Fruit fly (Drosophila melanogaster) whole organism, embryonic: ENCODE results near the gene CG2076.
A peak's percentile ranks its signal among the peaks of the same experiment; 100 is the strongest.

Experiments
- Asciz ChIP-seq: fragments of 200-800 bp; sonication (Bioruptor generic); optimal IDR thresholded peaks from 2 replicates; lab custom pipeline; 2017; ENCODE audit warnings: missing biosample characterization, mild to moderate bottlenecking, missing genetic modification characterization, missing genetic modification reagents
- Atf3 ChIP-seq: fragments of 200-800 bp; sonication (Bioruptor generic); optimal IDR thresholded peaks from 3 replicates; lab custom pipeline; 2016; ENCODE audit warnings: missing biosample characterization, missing genetic modification characterization
- B-H2 ChIP-seq: fragments of 200-800 bp; sonication (Bioruptor generic); optimal IDR thresholded peaks from 2 replicates; lab custom pipeline; 2018; ENCODE audit warnings: missing biosample characterization, mild to moderate bottlenecking, missing genetic modification characterization
- CG1024 ChIP-seq: fragments of 200-800 bp; sonication (Bioruptor generic); IDR thresholded peaks from 2 replicates; pipeline ENCODE4 v1.3.6; 2022; ENCODE audit warnings: missing biosample characterization, missing genetic modification characterization
- CG10267 ChIP-seq: fragments of 200-800 bp; sonication (Bioruptor generic); optimal IDR thresholded peaks from 2 replicates; lab custom pipeline; 2018; ENCODE audit warnings: missing biosample characterization, mild to moderate bottlenecking, missing genetic modification characterization, moderate library complexity
- CG10274 ChIP-seq: fragments of 200-800 bp; sonication (Bioruptor generic); optimal IDR thresholded peaks from 3 replicates; lab custom pipeline; 2017; ENCODE audit warnings: missing biosample characterization, mild to moderate bottlenecking, missing genetic modification characterization
- CG12391 ChIP-seq: fragments of 200-800 bp; sonication (Bioruptor generic); optimal IDR thresholded peaks from 3 replicates; lab custom pipeline; 2018; ENCODE audit warnings: missing biosample characterization, mild to moderate bottlenecking, missing genetic modification characterization, moderate library complexity
- CG17361 ChIP-seq: fragments of 200-800 bp; sonication (Bioruptor generic); IDR thresholded peaks from 3 replicates; pipeline ENCODE4 v1.3.6; 2022; ENCODE audit warnings: missing biosample characterization, missing genetic modification characterization
- CG1792 ChIP-seq: fragments of 200-800 bp; sonication (Bioruptor generic); optimal IDR thresholded peaks from 2 replicates; lab custom pipeline; 2016; ENCODE audit warnings: missing biosample characterization, missing genetic modification characterization
- CG30020 ChIP-seq: fragments of 200-800 bp; optimal IDR thresholded peaks from 2 replicates; lab custom pipeline; 2019; ENCODE audit warnings: missing biosample characterization, mild to moderate bottlenecking, missing genetic modification characterization, moderate library complexity
- CG32532 ChIP-seq: fragments of 200-800 bp; sonication (Bioruptor generic); IDR thresholded peaks from 2 replicates; pipeline ENCODE4 v1.3.6; 2022; ENCODE audit warnings: missing biosample characterization, missing genetic modification characterization
- CG4360 ChIP-seq: fragments of 200-800 bp; sonication (Bioruptor generic); IDR thresholded peaks from 2 replicates; pipeline ENCODE4 v1.3.6; 2022; ENCODE audit warnings: missing biosample characterization, missing genetic modification characterization
- CG4707 ChIP-seq: fragments of 200-800 bp; sonication (Bioruptor generic); optimal IDR thresholded peaks from 2 replicates; lab custom pipeline; 2018; ENCODE audit warnings: missing biosample characterization, mild to moderate bottlenecking, missing genetic modification characterization, moderate library complexity
- CG5953 ChIP-seq: fragments of 200-800 bp; sonication (Bioruptor generic); IDR thresholded peaks from 2 replicates; pipeline ENCODE4 v1.3.6; 2022; ENCODE audit warnings: missing biosample characterization, missing genetic modification characterization
- CG6689 ChIP-seq: fragments of 200-800 bp; sonication (Bioruptor generic); IDR thresholded peaks from 2 replicates; pipeline ENCODE4 v1.3.6; 2022; ENCODE audit warnings: missing biosample characterization, missing genetic modification characterization
- CG8290 ChIP-seq, 3 experiments: fragments of 200-800 bp; sonication (Bioruptor generic); optimal IDR thresholded peaks; 2 replicates each; lab custom pipeline; 2016 to 2019; ENCODE audit warnings: missing biosample characterization in 3 of 3, missing genetic modification characterization in 3 of 3, mild to moderate bottlenecking in 2 of 3, moderate library complexity in 1 of 3
- CG8359 ChIP-seq: fragments of 200-800 bp; sonication (Bioruptor generic); optimal IDR thresholded peaks from 2 replicates; lab custom pipeline; 2017; ENCODE audit warnings: missing biosample characterization, mild to moderate bottlenecking, missing genetic modification characterization, borderline replicate concordance
- CG8478 ChIP-seq: fragments of >200 bp; optimal IDR thresholded peaks from 2 replicates; lab custom pipeline; 2018
- D ChIP-seq, 2 experiments: fragments of 200-800 bp in 1 of 2; fragments of >200 bp in 1 of 2; sonication (Bioruptor generic) in 1 of 2; optimal IDR thresholded peaks; 2 replicates in 1 of 2; 3 replicates in 1 of 2; lab custom pipeline; 2017; ENCODE audit warnings: mild to moderate bottlenecking in 1 of 2, missing biosample characterization in 1 of 2, missing genetic modification characterization in 1 of 2, missing genetic modification reagents in 1 of 2
- Eip74EF ChIP-seq, 2 experiments: fragments of 200-800 bp in 1 of 2; fragments of >200 bp in 1 of 2; sonication (Bioruptor generic) in 1 of 2; optimal IDR thresholded peaks; 2 replicates each; lab custom pipeline; 2017 to 2019; ENCODE audit warnings: missing biosample characterization in 2 of 2, missing genetic modification characterization in 2 of 2, mild to moderate bottlenecking in 1 of 2, moderate library complexity in 1 of 2
- HLH3B ChIP-seq: fragments of 200-800 bp; sonication (Bioruptor generic); IDR thresholded peaks from 2 replicates; pipeline ENCODE4 v1.3.6; 2022; ENCODE audit warnings: missing biosample characterization, missing genetic modification characterization
- Hmx ChIP-seq: fragments of 200-800 bp; sonication (Bioruptor generic); optimal IDR thresholded peaks from 2 replicates; lab custom pipeline; 2016; ENCODE audit warnings: missing biosample characterization, missing genetic modification characterization
- Hr3 ChIP-seq: fragments of 200-800 bp; sonication (Bioruptor generic); optimal IDR thresholded peaks from 3 replicates; lab custom pipeline; 2016; ENCODE audit warnings: missing biosample characterization, missing genetic modification characterization
- Lim3 ChIP-seq: fragments of 200-800 bp; sonication (Bioruptor generic); IDR thresholded peaks from 2 replicates; pipeline ENCODE4 v1.3.6; 2022; ENCODE audit warnings: missing biosample characterization, missing genetic modification characterization
- NC2α ChIP-seq: fragments of 200-800 bp; sonication (Bioruptor generic); optimal IDR thresholded peaks from 2 replicates; lab custom pipeline; 2016; ENCODE audit warnings: missing biosample characterization, missing genetic modification characterization
- Ptx1 ChIP-seq: fragments of 200-800 bp; sonication (Bioruptor generic); IDR thresholded peaks from 2 replicates; pipeline ENCODE4 v1.3.6; 2022; ENCODE audit warnings: missing biosample characterization, missing genetic modification characterization
- Rx ChIP-seq: fragments of 200-800 bp; sonication (Bioruptor generic); IDR thresholded peaks from 2 replicates; pipeline ENCODE4 v1.3.6; 2022; ENCODE audit warnings: missing biosample characterization, missing genetic modification characterization
- Xrp1 ChIP-seq: fragments of 200-800 bp; sonication (Bioruptor generic); IDR thresholded peaks from 2 replicates; pipeline ENCODE4 v1.3.6; 2022; ENCODE audit warnings: missing biosample characterization, missing genetic modification characterization
- YL-1 ChIP-seq: fragments of 200-800 bp; sonication (Bioruptor generic); optimal IDR thresholded peaks from 3 replicates; lab custom pipeline; 2017; ENCODE audit warnings: missing biosample characterization, mild to moderate bottlenecking, missing genetic modification characterization
- ac ChIP-seq: fragments of 200-800 bp; sonication (Bioruptor generic); optimal IDR thresholded peaks from 3 replicates; lab custom pipeline; 2017; ENCODE audit warnings: missing biosample characterization, mild to moderate bottlenecking, missing genetic modification characterization
- br ChIP-seq: fragments of >200 bp; optimal IDR thresholded peaks from 2 replicates; lab custom pipeline; 2017
- cato ChIP-seq: fragments of 200-800 bp; sonication (Bioruptor generic); optimal IDR thresholded peaks from 2 replicates; lab custom pipeline; 2016; ENCODE audit warnings: missing biosample characterization, missing genetic modification characterization, borderline replicate concordance
- danr ChIP-seq: fragments of 200-800 bp; sonication (Bioruptor generic); IDR thresholded peaks from 2 replicates; pipeline ENCODE4 v1.3.6; 2022; ENCODE audit warnings: missing biosample characterization, missing genetic modification characterization
- ftz-f1 ChIP-seq: fragments of 200-800 bp; sonication (Bioruptor generic); optimal IDR thresholded peaks from 2 replicates; lab custom pipeline; 2016; ENCODE audit warnings: missing biosample characterization, missing genetic modification characterization
- gcm ChIP-seq: fragments of 200-800 bp; sonication (Bioruptor generic); optimal IDR thresholded peaks from 2 replicates; lab custom pipeline; 2019; ENCODE audit warnings: missing biosample characterization, mild to moderate bottlenecking, missing genetic modification characterization, moderate library complexity
- lbe ChIP-seq: fragments of 200-800 bp; sonication (Bioruptor generic); optimal IDR thresholded peaks from 2 replicates; lab custom pipeline; 2016; ENCODE audit warnings: missing biosample characterization, mild to moderate bottlenecking, missing genetic modification characterization
- luna ChIP-seq: fragments of 200-800 bp; sonication (Bioruptor generic); optimal IDR thresholded peaks from 2 replicates; lab custom pipeline; 2016; ENCODE audit warnings: missing biosample characterization, missing genetic modification characterization
- nerfin-1 ChIP-seq: fragments of 200-800 bp; sonication (Bioruptor generic); optimal IDR thresholded peaks from 3 replicates; lab custom pipeline; 2019; ENCODE audit warnings: missing biosample characterization, mild to moderate bottlenecking, missing genetic modification characterization, moderate library complexity
- oc ChIP-seq: fragments of 200-800 bp; sonication (Bioruptor generic); optimal IDR thresholded peaks from 2 replicates; lab custom pipeline; 2018; ENCODE audit warnings: missing biosample characterization, mild to moderate bottlenecking, missing genetic modification characterization, moderate library complexity
- phol ChIP-seq: fragments of 200-800 bp; sonication (Bioruptor generic); optimal IDR thresholded peaks from 3 replicates; lab custom pipeline; 2018; ENCODE audit warnings: missing biosample characterization, mild to moderate bottlenecking, missing genetic modification characterization, moderate library complexity
- prd ChIP-seq, 3 experiments: fragments of >200 bp in 2 of 3; fragments of 200-800 bp in 1 of 3; sonication (Bioruptor generic) in 1 of 3; optimal IDR thresholded peaks in 2 of 3; IDR thresholded peaks in 1 of 3; 2 replicates in 2 of 3; 3 replicates in 1 of 3; pipeline versions ENCODE4 v1.3.6 to Lab custom; 2017 to 2022; ENCODE audit warnings: missing biosample characterization in 1 of 3, missing genetic modification characterization in 1 of 3
- repo ChIP-seq: fragments of 200-800 bp; sonication (Bioruptor generic); optimal IDR thresholded peaks from 2 replicates; lab custom pipeline; 2016; ENCODE audit warnings: missing biosample characterization, missing genetic modification characterization
- salm ChIP-seq: fragments of 200-800 bp; sonication (Bioruptor generic); optimal IDR thresholded peaks from 2 replicates; lab custom pipeline; 2018; ENCODE audit warnings: missing biosample characterization, mild to moderate bottlenecking, missing genetic modification characterization
- sc ChIP-seq, 3 experiments: fragments of >200 bp in 2 of 3; fragments of 200-800 bp in 1 of 3; sonication (Bioruptor generic) in 1 of 3; optimal IDR thresholded peaks; 2 replicates in 2 of 3; 3 replicates in 1 of 3; lab custom pipeline; 2017; ENCODE audit warnings: mild to moderate bottlenecking in 1 of 3, missing biosample characterization in 1 of 3, missing genetic modification characterization in 1 of 3, missing genetic modification reagents in 1 of 3
- ttk ChIP-seq: fragments of 200-800 bp; sonication (Bioruptor generic); IDR thresholded peaks from 2 replicates; pipeline ENCODE4 v2.1.2; 2022; ENCODE audit warnings: missing biosample characterization, missing genetic modification characterization
- zf30C ChIP-seq: fragments of 200-800 bp; sonication (Bioruptor generic); optimal IDR thresholded peaks from 3 replicates; lab custom pipeline; 2018; ENCODE audit warnings: missing biosample characterization, mild to moderate bottlenecking, missing genetic modification characterization

The CG2076 gene

dm6 chrX:11135840-11136586 is 46.0 kb downstream of the CG2076 start (continued):
- no peak for TF ChIP-seq oc
- TF ChIP-seq Hr3 (GFP tag; lab: Kevin White, UChicago), result no peak
- TF ChIP-seq CG8290 (GFP tag; optimal IDR thresholded peaks at IDR 0.05; lab: Kevin White, UChicago), result peak; percentile 16
- no peak for TF ChIP-seq CG8290 (tag; optimal IDR thresholded peaks at IDR 0.05; lab: Kevin White, UChicago)
- peak; percentile 3 for TF ChIP-seq CG30020 (tag; lab: Kevin White, UChicago)
- TF ChIP-seq Lim3 (GFP tag; lab: Robert Waterston, UW), result no peak
- TF ChIP-seq CG1792, result no peak
- no peak for TF ChIP-seq CG8359 (GFP tag; lab: Kevin White, UChicago)
- no peak for TF ChIP-seq salm (tag; lab: Kevin White, UChicago)
- peak; percentile 89 for TF ChIP-seq CG8478
- TF ChIP-seq ftz-f1 (GFP tag; lab: Kevin White, UChicago), result peak; percentile 85
- no peak for TF ChIP-seq zf30C (GFP tag; lab: Kevin White, UChicago)
- TF ChIP-seq YL-1, result peak; percentile 22
- TF ChIP-seq CG10267 (tag; lab: Kevin White, UChicago), result peak; percentile 41
- no peak for TF ChIP-seq CG1024 (GFP tag; lab: Robert Waterston, UW)
- no peak for TF ChIP-seq D (optimal IDR thresholded peaks at IDR 0.05; lab: Kevin White, UChicago)
- no peak for TF ChIP-seq D (GFP tag; optimal IDR thresholded peaks at IDR 0.05; lab: Kevin White, UChicago)
- TF ChIP-seq phol (tag; lab: Kevin White, UChicago), result peak; percentile 18
- TF ChIP-seq CG10274 (GFP tag; lab: Kevin White, UChicago), result no peak
- TF ChIP-seq Ptx1 (GFP tag; lab: Robert Waterston, UW), result no peak
- TF ChIP-seq CG6689, result no peak
- TF ChIP-seq prd (optimal IDR thresholded peaks at IDR 0.05; lab: Kevin White, UChicago), result no peak
- TF ChIP-seq prd (GFP tag; IDR thresholded peaks at IDR 0.05; lab: Robert Waterston, UW), result no peak
- TF ChIP-seq CG4707 (GFP tag; lab: Kevin White, UChicago), result no peak
- TF ChIP-seq luna, result no peak
- no peak for TF ChIP-seq br (lab: Kevin White, UChicago)
- TF ChIP-seq repo (GFP tag; lab: Kevin White, UChicago), result no peak
- TF ChIP-seq gcm, result no peak
- TF ChIP-seq sc (optimal IDR thresholded peaks at IDR 0.05; lab: Kevin White, UChicago), result no peak
- no peak for TF ChIP-seq sc (GFP tag; optimal IDR thresholded peaks at IDR 0.05; lab: Kevin White, UChicago)
- TF ChIP-seq CG4360 (GFP tag; lab: Robert Waterston, UW), result peak; percentile 80

- TF ChIP-seq CG17361 (GFP tag; lab: Robert Waterston, UW) (peak; percentile 46; the same call in 1 of the 3 replicates), NC2α (GFP tag; lab: Kevin White, UChicago) (peak; percentile 34), Hmx (no peak), HLH3B (no peak), Xrp1 (GFP tag; lab: Robert Waterston, UW) (no peak), ttk (GFP tag; lab: Robert Waterston, UW) (no peak), Eip74EF (GFP tag; optimal IDR thresholded peaks at IDR 0.05; lab: Kevin White, UChicago) (no peak), danr (no peak), Asciz (GFP tag; lab: Kevin White, UChicago) (no peak), B-H2 (GFP tag; lab: Kevin White, UChicago) (no peak), CG32532 (GFP tag; lab: Robert Waterston, UW) (no peak), CG12391 (no peak), lbe (GFP tag; lab: Kevin White, UChicago) (peak; percentile 48), Rx (GFP tag; lab: Robert Waterston, UW) (0 out of 2 replicates have a peak, but pooled peaks have one; percentile 23), CG1792 (no peak), CG5953 (no peak), nerfin-1 (peak; percentile 87), Atf3 (GFP tag; lab: Kevin White, UChicago) (no peak), cato (GFP tag; lab: Kevin White, UChicago) (no peak), ac (GFP tag; lab: Kevin White, UChicago) (no peak)
Measured at dm6 chrX:11136587-11137512, 46.8 kb downstream of the CG2076 start, which contains the start of gene Klp10A. Gene Klp10A (minus strand): TSS chrX:11137118.
